Fruit fly (Drosophila melanogaster): Measurements from ENCODE around the gene CG14621.

DNA sequence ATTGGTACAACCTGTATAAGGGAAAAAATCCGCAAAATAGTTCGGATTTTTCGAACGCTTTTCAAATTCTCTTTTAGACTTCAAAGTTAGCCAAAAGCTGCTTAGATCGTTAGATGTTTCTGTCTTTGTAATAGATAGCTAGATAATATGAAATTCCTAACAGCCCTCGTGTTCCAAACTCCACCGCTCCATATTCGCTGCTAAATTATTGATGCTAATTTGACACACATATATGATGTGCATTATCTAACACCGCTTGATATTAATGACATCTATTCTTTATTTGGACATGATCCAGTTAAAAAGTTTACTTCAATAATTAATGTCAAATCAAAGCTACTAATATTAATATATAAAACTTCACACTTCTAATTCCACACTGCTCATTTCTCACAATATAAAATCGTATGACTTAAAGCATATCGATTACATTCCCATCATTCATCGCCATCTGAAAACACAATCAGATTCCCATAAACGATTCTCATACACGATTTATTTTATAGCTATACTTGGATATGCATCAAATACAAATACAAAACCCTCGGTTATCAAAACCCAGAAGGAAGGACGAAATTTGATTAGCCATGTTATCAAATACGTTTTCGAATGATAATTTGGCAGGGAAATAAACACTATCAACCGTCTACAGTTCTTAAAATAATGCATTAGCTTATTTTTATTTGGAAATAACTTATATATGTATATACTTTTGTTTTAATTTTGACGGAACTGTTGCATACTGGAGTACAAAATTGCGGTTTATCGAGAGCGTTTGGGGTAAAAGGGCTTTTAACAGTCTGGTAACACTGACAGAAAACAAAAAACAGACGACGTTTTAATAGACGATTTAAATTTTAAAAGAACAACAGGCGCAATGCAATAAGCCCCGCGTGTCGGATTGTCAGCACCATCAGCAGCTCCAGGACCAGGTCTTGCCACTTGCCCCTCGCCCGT, at the start of gene CG14621:
- TF ChIP-seq psq (optimal IDR thresholded peaks at IDR 0.05): no peak
- TF ChIP-seq Myc (optimal IDR thresholded peaks at IDR 0.05): no peak
- no peak for TF ChIP-seq Sin3A (optimal IDR thresholded peaks at IDR 0.05)
- TF ChIP-seq h (optimal IDR thresholded peaks at IDR 0.05): no peak
- TF ChIP-seq ttk (optimal IDR thresholded peaks at IDR 0.05): no peak
